Fruit fly (Drosophila melanogaster) whole organism, embryonic: ENCODE results near the gene kra.

Experiments used
- Awh ChIP-seq: fragments of 200-800 bp; sonication (Bioruptor generic); IDR thresholded peaks from 2 replicates; pipeline ENCODE4, ENCODE4 v1.3.6; 2022; ENCODE audit warnings: missing biosample characterization, missing genetic modification characterization
- CG10321 ChIP-seq: fragments of 200-800 bp; sonication (Bioruptor generic); IDR thresholded peaks from 2 replicates; pipeline ENCODE4 v1.3.6; 2022; ENCODE audit warnings: missing biosample characterization, missing genetic modification characterization
- CG10979 ChIP-seq: fragments of 200-800 bp; sonication (Bioruptor generic); optimal IDR thresholded peaks from 2 replicates; lab custom pipeline; 2018; ENCODE audit warnings: missing biosample characterization, mild to moderate bottlenecking, missing genetic modification characterization, moderate library complexity
- CG11085 ChIP-seq: fragments of 200-800 bp; sonication (Bioruptor generic); IDR thresholded peaks from 2 replicates; pipeline ENCODE4 v1.3.6; 2022; ENCODE audit warnings: missing biosample characterization, missing genetic modification characterization
- CG12219 ChIP-seq: fragments of 200-800 bp; sonication (Bioruptor generic); optimal IDR thresholded peaks from 3 replicates; lab custom pipeline; 2018; ENCODE audit warnings: missing biosample characterization, mild to moderate bottlenecking, missing genetic modification characterization
- CG12236 ChIP-seq: fragments of 200-800 bp; sonication (Bioruptor generic); optimal IDR thresholded peaks from 2 replicates; lab custom pipeline; 2016; ENCODE audit warnings: missing biosample characterization, missing genetic modification characterization
- CG12769 ChIP-seq: fragments of 200-800 bp; sonication (Bioruptor generic); optimal IDR thresholded peaks from 2 replicates; lab custom pipeline; 2019; ENCODE audit warnings: missing biosample characterization, mild to moderate bottlenecking, missing genetic modification characterization, moderate library complexity
- CG13624 ChIP-seq: fragments of 200-800 bp; sonication (Bioruptor generic); optimal IDR thresholded peaks from 2 replicates; lab custom pipeline; 2016; ENCODE audit warnings: missing biosample characterization, missing genetic modification characterization
- CG14860 ChIP-seq: fragments of 200-800 bp; sonication (Bioruptor generic); IDR thresholded peaks from 3 replicates; pipeline ENCODE4 v1.3.6; 2022; ENCODE audit warnings: missing biosample characterization, missing genetic modification characterization; ENCODE audit not compliant: partially characterized antibody
- CG2199 ChIP-seq: fragments of 200-800 bp; sonication (Bioruptor generic); IDR thresholded peaks from 3 replicates; pipeline ENCODE4 v1.3.6; 2022; ENCODE audit warnings: missing biosample characterization, missing genetic modification characterization
- CG3726 ChIP-seq: fragments of 200-800 bp; sonication (Bioruptor generic); IDR thresholded peaks from 3 replicates; pipeline ENCODE4, ENCODE4 v1.3.6; 2022; ENCODE audit warnings: missing biosample characterization, missing genetic modification characterization
- CG42726 ChIP-seq: fragments of 200-800 bp; sonication (Bioruptor generic); IDR thresholded peaks from 2 replicates; pipeline ENCODE4 v1.3.6; 2022; ENCODE audit warnings: missing biosample characterization, missing genetic modification characterization; ENCODE audit not compliant: partially characterized antibody
- CG6765 ChIP-seq: fragments of 200-800 bp; sonication (Bioruptor generic); optimal IDR thresholded peaks from 3 replicates; lab custom pipeline; 2017; ENCODE audit warnings: missing biosample characterization, mild to moderate bottlenecking, missing genetic modification characterization
- CG7963 ChIP-seq: fragments of 200-800 bp; sonication (Bioruptor generic); IDR thresholded peaks from 3 replicates; pipeline ENCODE4 v1.3.6; 2022; ENCODE audit warnings: missing biosample characterization, missing genetic modification characterization; ENCODE audit not compliant: partially characterized antibody
- CG9215 ChIP-seq: fragments of 200-800 bp; sonication (Bioruptor generic); IDR thresholded peaks from 2 replicates; pipeline ENCODE4 v1.3.6; 2022; ENCODE audit warnings: missing biosample characterization, missing genetic modification characterization
- Dad ChIP-seq: fragments of 200-800 bp; sonication (Bioruptor generic); optimal IDR thresholded peaks from 3 replicates; lab custom pipeline; 2016; ENCODE audit warnings: missing biosample characterization, missing genetic modification characterization
- Deaf1 ChIP-seq: fragments of 200-800 bp; optimal IDR thresholded peaks from 3 replicates; lab custom pipeline; 2019; ENCODE audit warnings: missing biosample characterization, mild to moderate bottlenecking, missing genetic modification characterization, moderate library complexity
- ERR ChIP-seq: fragments of 200-800 bp; sonication (Bioruptor generic); optimal IDR thresholded peaks from 2 replicates; lab custom pipeline; 2016; ENCODE audit warnings: missing biosample characterization, missing genetic modification characterization
- NC2β ChIP-seq: fragments of 200-800 bp; sonication (Bioruptor generic); optimal IDR thresholded peaks from 2 replicates; lab custom pipeline; 2016; ENCODE audit warnings: missing biosample characterization, missing genetic modification characterization
- NFAT ChIP-seq: fragments of 200-800 bp; sonication (Bioruptor generic); IDR thresholded peaks from 2 replicates; pipeline ENCODE4 v1.3.6; 2022; ENCODE audit warnings: missing biosample characterization, missing genetic modification characterization
- Pdp1 ChIP-seq, 2 experiments: fragments of 200-800 bp; sonication (Bioruptor generic); optimal IDR thresholded peaks; 3 replicates each; lab custom pipeline; 2016; ENCODE audit warnings: missing biosample characterization in 2 of 2, missing genetic modification characterization in 2 of 2, mild to moderate bottlenecking in 1 of 2, moderate library complexity in 1 of 2
- Ravus ChIP-seq: fragments of 200-800 bp; sonication (Bioruptor generic); IDR thresholded peaks from 2 replicates; pipeline ENCODE4 v1.3.6; 2022; ENCODE audit warnings: missing biosample characterization, missing genetic modification characterization
- Side ChIP-seq: fragments of 200-800 bp; sonication (Bioruptor generic); optimal IDR thresholded peaks from 2 replicates; lab custom pipeline; 2016; ENCODE audit warnings: missing biosample characterization, missing genetic modification characterization
- ac ChIP-seq: fragments of 200-800 bp; sonication (Bioruptor generic); optimal IDR thresholded peaks from 3 replicates; lab custom pipeline; 2017; ENCODE audit warnings: missing biosample characterization, mild to moderate bottlenecking, missing genetic modification characterization
- bsh ChIP-seq, 2 experiments: fragments of 200-800 bp; sonication (Bioruptor generic); optimal IDR thresholded peaks; 2 replicates each; lab custom pipeline; 2017 to 2018; ENCODE audit warnings: mild to moderate bottlenecking in 2 of 2, missing biosample characterization in 2 of 2, missing genetic modification characterization in 2 of 2, moderate library complexity in 1 of 2
- chm ChIP-seq: fragments of 200-800 bp; sonication (Bioruptor generic); IDR thresholded peaks from 2 replicates; pipeline ENCODE4 v1.3.6; 2022; ENCODE audit warnings: missing biosample characterization, missing genetic modification characterization
- dmrt11E ChIP-seq: fragments of 200-800 bp; sonication (Bioruptor generic); optimal IDR thresholded peaks from 3 replicates; lab custom pipeline; 2018; ENCODE audit warnings: missing biosample characterization, mild to moderate bottlenecking, missing genetic modification characterization, moderate library complexity
- fd3F ChIP-seq: fragments of 200-800 bp; sonication (Bioruptor generic); optimal IDR thresholded peaks from 2 replicates; lab custom pipeline; 2018; ENCODE audit warnings: missing biosample characterization, mild to moderate bottlenecking, missing genetic modification characterization, moderate library complexity
- fru ChIP-seq: fragments of >200 bp; optimal IDR thresholded peaks from 2 replicates; lab custom pipeline; 2017
- hkb ChIP-seq, 2 experiments: fragments of 200-800 bp in 1 of 2; fragments of >200 bp in 1 of 2; sonication (Bioruptor generic) in 1 of 2; IDR thresholded peaks in 1 of 2; optimal IDR thresholded peaks in 1 of 2; 2 replicates each; pipeline versions ENCODE4 v1.3.6 to Lab custom; 2017 to 2022; ENCODE audit warnings: missing biosample characterization in 1 of 2, missing genetic modification characterization in 1 of 2
- kay ChIP-seq: fragments of 200-800 bp; sonication (Bioruptor generic); optimal IDR thresholded peaks from 2 replicates; lab custom pipeline; 2016; ENCODE audit warnings: missing biosample characterization, missing genetic modification characterization
- kni ChIP-seq: fragments of 200-800 bp; sonication (Bioruptor generic); optimal IDR thresholded peaks from 3 replicates; lab custom pipeline; 2017; ENCODE audit warnings: mild to moderate bottlenecking, missing biosample characterization, missing genetic modification reagents, missing genetic modification characterization
- lab ChIP-seq: fragments of 200-800 bp; sonication (Bioruptor generic); optimal IDR thresholded peaks from 3 replicates; lab custom pipeline; 2017; ENCODE audit warnings: missing biosample characterization, missing genetic modification characterization, mild to moderate bottlenecking, moderate library complexity, missing genetic modification reagents
- lov ChIP-seq, 2 experiments: fragments of 200-800 bp in 1 of 2; fragments of >200 bp in 1 of 2; sonication (Bioruptor generic) in 1 of 2; IDR thresholded peaks in 1 of 2; optimal IDR thresholded peaks in 1 of 2; 2 replicates in 1 of 2; 3 replicates in 1 of 2; pipeline versions ENCODE4 v1.3.6 to Lab custom; 2017 to 2022; ENCODE audit warnings: missing biosample characterization in 1 of 2, missing genetic modification characterization in 1 of 2
- mld ChIP-seq: fragments of 200-800 bp; sonication (Bioruptor generic); IDR thresholded peaks from 3 replicates; pipeline ENCODE4 v1.3.6; 2022; ENCODE audit warnings: missing biosample characterization, missing genetic modification characterization; ENCODE audit not compliant: partially characterized antibody
- nerfin-1 ChIP-seq: fragments of 200-800 bp; sonication (Bioruptor generic); optimal IDR thresholded peaks from 3 replicates; lab custom pipeline; 2019; ENCODE audit warnings: missing biosample characterization, mild to moderate bottlenecking, missing genetic modification characterization, moderate library complexity
- nom ChIP-seq: fragments of 200-800 bp; sonication (Bioruptor generic); optimal IDR thresholded peaks from 2 replicates; lab custom pipeline; 2017; ENCODE audit warnings: missing biosample characterization, missing genetic modification characterization, mild to moderate bottlenecking, moderate library complexity, missing genetic modification reagents
- pros ChIP-seq: fragments of 200-800 bp; sonication (Bioruptor generic); optimal IDR thresholded peaks from 3 replicates; lab custom pipeline; 2019; ENCODE audit warnings: missing biosample characterization, mild to moderate bottlenecking, missing genetic modification characterization, moderate library complexity
- rib ChIP-seq: fragments of 200-800 bp; sonication (Bioruptor generic); IDR thresholded peaks from 2 replicates; pipeline ENCODE4 v1.3.6; 2022; ENCODE audit warnings: missing biosample characterization, missing genetic modification characterization
- schlank ChIP-seq: fragments of 200-800 bp; sonication (Bioruptor generic); optimal IDR thresholded peaks from 2 replicates; lab custom pipeline; 2018; ENCODE audit warnings: missing biosample characterization, mild to moderate bottlenecking, missing genetic modification characterization
- sens ChIP-seq: fragments of 200-800 bp; sonication (Bioruptor generic); peaks from one replicate; lab custom pipeline; 2016; ENCODE audit warnings: missing biosample characterization, missing genetic modification characterization
- sim ChIP-seq: fragments of 200-800 bp; sonication (Bioruptor generic); IDR thresholded peaks from 2 replicates; pipeline ENCODE4 v1.3.6; 2022; ENCODE audit warnings: missing biosample characterization, missing genetic modification characterization
- ssp ChIP-seq: fragments of 200-800 bp; sonication (Bioruptor generic); IDR thresholded peaks from 2 replicates; pipeline ENCODE4 v1.3.6; 2022; ENCODE audit warnings: missing biosample characterization, missing genetic modification characterization
- trem ChIP-seq: fragments of 200-800 bp; optimal IDR thresholded peaks from 3 replicates; lab custom pipeline; 2019; ENCODE audit warnings: missing biosample characterization, mild to moderate bottlenecking, missing genetic modification characterization, moderate library complexity
- vvl ChIP-seq: fragments of 200-800 bp; sonication (Bioruptor generic); IDR thresholded peaks from 2 replicates; pipeline ENCODE4 v1.3.6; 2022; ENCODE audit warnings: missing biosample characterization, missing genetic modification characterization

Gene kra

DNA sequence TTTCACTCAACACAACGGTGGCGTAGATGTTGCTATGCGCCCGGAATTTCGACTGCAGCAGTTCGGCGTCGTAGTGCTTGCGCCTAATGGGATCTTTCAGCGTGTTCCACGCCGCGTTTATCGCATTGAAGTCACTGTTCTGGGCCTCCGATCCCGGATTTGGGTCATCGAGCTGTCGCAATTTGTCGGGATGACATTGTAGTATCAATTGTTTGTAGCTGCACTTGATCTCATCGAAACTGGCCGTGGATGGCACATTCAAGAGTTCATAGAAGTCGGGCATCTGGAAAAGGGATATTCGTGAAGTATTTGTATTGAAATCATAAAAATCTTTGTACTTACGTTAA is 21.4 kb upstream of the kra start:
- TF ChIP-seq NFAT (GFP tag; lab: Robert Waterston, UW) = no peak
- no peak for TF ChIP-seq Side (GFP tag; lab: Kevin White, UChicago)
- TF ChIP-seq sim (GFP tag; lab: Robert Waterston, UW) = no peak
- no peak for TF ChIP-seq CG11085 (GFP tag; lab: Robert Waterston, UW)
- TF ChIP-seq CG10979 (tag; lab: Kevin White, UChicago) = no peak
- 0 out of 3 replicates have a peak, but pooled peaks have one; percentile 32 for TF ChIP-seq CG2199 (GFP tag; lab: Robert Waterston, UW)
- no peak for TF ChIP-seq lab (GFP tag; lab: Kevin White, UChicago)
- no peak for TF ChIP-seq Awh
- TF ChIP-seq lov (optimal IDR thresholded peaks at IDR 0.05; lab: Kevin White, UChicago) = no peak
- TF ChIP-seq lov (GFP tag; IDR thresholded peaks at IDR 0.05; lab: Robert Waterston, UW) = no peak
- 0 out of 2 replicates have a peak, but pooled peaks have one; percentile 41 for TF ChIP-seq rib (GFP tag; lab: Robert Waterston, UW)
- no peak for TF ChIP-seq hkb (optimal IDR thresholded peaks at IDR 0.05; lab: Kevin White, UChicago)
- TF ChIP-seq hkb (GFP tag; IDR thresholded peaks at IDR 0.05; lab: Robert Waterston, UW) = no peak
- TF ChIP-seq CG42726 (GFP tag; lab: Robert Waterston, UW) = 0 out of 2 replicates have a peak, but pooled peaks have one; percentile 0
- TF ChIP-seq CG9215 (GFP tag; lab: Robert Waterston, UW) = no peak
- TF ChIP-seq schlank (tag; lab: Kevin White, UChicago) = no peak

DNA sequence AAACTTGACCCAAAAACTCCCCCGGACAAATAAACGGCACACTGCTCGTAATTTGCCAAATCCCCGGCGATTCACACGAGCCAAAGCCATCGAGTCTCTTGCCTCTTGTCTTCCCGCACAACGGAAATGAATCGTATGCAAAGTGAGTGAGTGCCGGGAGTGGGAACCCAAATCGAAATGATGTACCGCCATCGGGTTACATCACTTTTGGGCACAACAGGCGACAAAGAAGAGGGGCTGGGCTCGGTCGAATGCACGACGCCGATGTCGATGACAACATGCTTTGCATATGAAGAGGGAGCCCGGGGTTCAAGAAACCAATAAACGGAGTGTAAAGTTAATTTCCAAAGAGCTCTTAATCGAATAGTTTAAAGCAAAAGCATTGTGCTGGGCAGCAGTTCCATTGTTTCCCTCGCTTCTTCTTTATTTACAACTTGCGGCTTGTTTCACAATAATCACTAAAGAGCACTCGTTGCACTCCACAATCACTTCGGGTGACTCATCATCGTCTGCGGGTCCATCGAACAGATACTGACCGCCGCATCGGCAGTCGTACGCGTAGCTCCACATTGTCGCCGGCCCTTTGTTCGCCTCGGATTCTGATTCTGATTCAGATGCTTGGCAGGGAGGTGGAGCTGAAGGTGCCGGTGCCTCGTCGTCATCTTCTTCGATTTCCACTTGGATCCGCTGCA is 20.9 kb upstream of the kra start:
- TF ChIP-seq CG3726 (0 out of 3 replicates have a peak, but pooled peaks have one; percentile 19), Pdp1 (GFP tag; optimal IDR thresholded peaks at IDR 0.05; lab: Kevin White, UChicago) (peak in 1 of 2 experiments; percentile 69), Ravus (no peak), vvl (GFP tag; lab: Robert Waterston, UW) (peak; percentile 70; the same call in 1 of the 2 replicates), CG12769 (peak; percentile 41), sens (GFP tag; lab: Kevin White, UChicago) (peak; percentile 23), bsh (GFP tag; optimal IDR thresholded peaks at IDR 0.05; lab: Kevin White, UChicago) (no peak), CG6765 (GFP tag; lab: Kevin White, UChicago) (no peak), nom (GFP tag; lab: Kevin White, UChicago) (peak; percentile 95), kay (GFP tag; lab: Kevin White, UChicago) (peak; percentile 8), CG42726 (GFP tag; lab: Robert Waterston, UW) (0 out of 2 replicates have a peak, but pooled peaks have one; percentile 19), mld (GFP tag; lab: Robert Waterston, UW) (0 out of 3 replicates have a peak, but pooled peaks have one; percentile 17), pros (GFP tag; lab: Kevin White, UChicago) (no peak), NC2β (no peak), ssp (GFP tag; lab: Robert Waterston, UW) (0 out of 2 replicates have a peak, but pooled peaks have one; percentile 11), CG14860 (GFP tag; lab: Robert Waterston, UW) (0 out of 3 replicates have a peak, but pooled peaks have one; percentile 19), trem (tag; lab: Kevin White, UChicago) (no peak), kni (GFP tag; lab: Kevin White, UChicago) (peak; percentile 43), fru (no peak), Deaf1 (peak; percentile 24), chm (0 out of 2 replicates have a peak, but pooled peaks have one; percentile 9)
- TF ChIP-seq, all 482 proteins: peak for 14

DNA sequence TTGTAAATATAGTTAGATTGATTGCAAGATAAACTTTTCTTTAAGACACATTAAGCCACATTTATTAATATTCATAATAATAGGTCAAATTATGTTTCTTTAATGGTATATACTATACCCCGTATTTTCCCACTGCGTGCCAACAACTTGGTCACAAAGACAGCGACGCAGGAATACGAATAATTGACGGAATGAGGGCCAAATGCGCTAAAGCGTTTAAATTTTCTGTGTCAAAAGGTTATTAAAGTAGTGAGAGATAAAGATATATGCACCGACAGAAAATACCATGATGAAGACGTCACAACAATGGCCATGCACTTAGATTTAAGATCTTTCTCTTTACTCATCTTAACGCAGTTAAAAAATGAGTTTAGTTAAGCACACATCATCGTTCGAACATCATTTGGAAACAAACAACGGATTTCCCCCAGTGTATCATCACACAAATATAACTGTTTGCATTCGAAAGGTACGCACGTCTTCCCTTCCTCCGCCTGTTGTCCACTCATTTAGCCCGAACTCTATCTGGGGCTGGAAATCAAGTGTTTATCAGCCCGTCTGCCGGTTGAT is 19.5 kb upstream of the kra start:
- TF ChIP-seq Dad (peak; percentile 23), CG7963 (GFP tag; lab: Robert Waterston, UW) (no peak), CG10321 (GFP tag; lab: Robert Waterston, UW) (0 out of 2 replicates have a peak, but pooled peaks have one; percentile 3), ac (GFP tag; lab: Kevin White, UChicago) (no peak), dmrt11E (tag; lab: Kevin White, UChicago) (peak; percentile 52), CG13624 (peak; percentile 55), nerfin-1 (tag; lab: Kevin White, UChicago) (peak; percentile 51), fd3F (peak; percentile 14), CG12236 (GFP tag; lab: Kevin White, UChicago) (peak; percentile 56), trem (tag; lab: Kevin White, UChicago) (peak; percentile 12), ERR (GFP tag; lab: Kevin White, UChicago) (peak; percentile 43), CG12219 (GFP tag; lab: Kevin White, UChicago) (peak; percentile 61)
